Worm (Caenorhabditis elegans) whole organism, mixed stage, embryonic: Measurements from ENCODE around the gene nep-6.
"Not testable (repeated sequence)": the region's sequence is repeated elsewhere in the genome, so short reads cannot be mapped to it uniquely, and the experiment has no call there.

ENCODE experiments used
- bed-3 ChIP-seq: fragments of 200-800 bp; sonication (Bioruptor generic); optimal IDR thresholded peaks from 3 replicates; lab custom pipeline; 2018; ENCODE audit warnings: mild to moderate bottlenecking, missing genetic modification characterization, moderate library complexity, missing compliant biosample characterization
- blmp-1 ChIP-seq: fragments of 150-350 bp; optimal IDR thresholded peaks from 2 replicates; lab custom pipeline; 2014; ENCODE audit warnings: missing biosample characterization, missing genetic modification characterization
- ceh-39 ChIP-seq: fragments of 150-350 bp; optimal IDR thresholded peaks from 2 replicates; lab custom pipeline; 2014; ENCODE audit warnings: missing biosample characterization, missing genetic modification characterization
- ceh-43 ChIP-seq: fragments of 200-800 bp; sonication (Bioruptor generic); optimal IDR thresholded peaks from 2 replicates; lab custom pipeline; 2018; ENCODE audit warnings: mild to moderate bottlenecking, missing genetic modification characterization, moderate library complexity, missing compliant biosample characterization
- ceh-83 ChIP-seq: fragments of 200-800 bp; sonication (Bioruptor generic); optimal IDR thresholded peaks from 2 replicates; lab custom pipeline; 2018; ENCODE audit warnings: mild to moderate bottlenecking, missing genetic modification characterization, missing compliant biosample characterization
- ces-1 ChIP-seq: fragments of 150-350 bp; optimal IDR thresholded peaks from 2 replicates; lab custom pipeline; 2014; ENCODE audit warnings: missing biosample characterization, missing genetic modification reagents, missing genetic modification characterization
- drap-1 ChIP-seq: fragments of 200-800 bp; sonication (Bioruptor generic); optimal IDR thresholded peaks from 3 replicates; lab custom pipeline; 2018; ENCODE audit warnings: mild to moderate bottlenecking, missing genetic modification characterization, missing compliant biosample characterization
- elt-3 ChIP-seq: fragments of 150-350 bp; optimal IDR thresholded peaks from 2 replicates; lab custom pipeline; 2014; ENCODE audit warnings: missing biosample characterization, missing genetic modification characterization
- flh-1 ChIP-seq: fragments of 200-800 bp; sonication (Bioruptor generic); optimal IDR thresholded peaks from 2 replicates; lab custom pipeline; 2018; ENCODE audit warnings: mild to moderate bottlenecking, missing genetic modification characterization, moderate library complexity, missing compliant biosample characterization
- ham-2 ChIP-seq: fragments of 200-800 bp; sonication (Bioruptor generic); optimal IDR thresholded peaks from 2 replicates; lab custom pipeline; 2018; ENCODE audit warnings: mild to moderate bottlenecking, missing genetic modification characterization, missing compliant biosample characterization
- hlh-1 ChIP-seq: fragments of 150-350 bp; optimal IDR thresholded peaks from 2 replicates; lab custom pipeline; 2014; ENCODE audit warnings: missing biosample characterization, missing genetic modification reagents, missing genetic modification characterization
- lin-13 ChIP-seq: fragments of 150-350 bp; optimal IDR thresholded peaks from 2 replicates; lab custom pipeline; 2014; ENCODE audit warnings: missing biosample characterization, missing genetic modification characterization
- lin-32 ChIP-seq: fragments of 200-800 bp; sonication (Bioruptor generic); optimal IDR thresholded peaks from 2 replicates; lab custom pipeline; 2018; ENCODE audit warnings: mild to moderate bottlenecking, missing genetic modification characterization, missing compliant biosample characterization
- lsy-2 ChIP-seq: fragments of 150-350 bp; optimal IDR thresholded peaks from 2 replicates; lab custom pipeline; 2014; ENCODE audit warnings: missing biosample characterization, missing genetic modification characterization
- mab-5 ChIP-seq: fragments of 150-350 bp; optimal IDR thresholded peaks from 2 replicates; lab custom pipeline; 2014; ENCODE audit warnings: missing biosample characterization, missing genetic modification characterization
- mls-2 ChIP-seq: sonication (generic microtip); optimal IDR thresholded peaks from 2 replicates; lab custom pipeline; 2016; ENCODE audit warnings: mild to moderate bottlenecking, missing genetic modification characterization, moderate library complexity, missing compliant biosample characterization
- nhr-12 ChIP-seq: fragments of 150-350 bp; optimal IDR thresholded peaks from 2 replicates; lab custom pipeline; 2014; ENCODE audit warnings: missing biosample characterization, missing genetic modification characterization
- nhr-2 ChIP-seq: fragments of 150-350 bp; optimal IDR thresholded peaks from 2 replicates; lab custom pipeline; 2014; ENCODE audit warnings: missing biosample characterization, missing genetic modification characterization
- nhr-28 ChIP-seq: fragments of 150-350 bp; optimal IDR thresholded peaks from 2 replicates; lab custom pipeline; 2014; ENCODE audit warnings: missing biosample characterization, missing genetic modification characterization
- nhr-76 ChIP-seq: sonication (generic microtip); optimal IDR thresholded peaks from 2 replicates; lab custom pipeline; 2017; ENCODE audit warnings: missing biosample characterization, missing genetic modification characterization
- sem-2 ChIP-seq: fragments of 200-800 bp; sonication (Bioruptor generic); optimal IDR thresholded peaks from 2 replicates; lab custom pipeline; 2018; ENCODE audit warnings: mild to moderate bottlenecking, missing genetic modification characterization, missing compliant biosample characterization
- snpc-4 ChIP-seq: fragments of 150-350 bp; optimal IDR thresholded peaks from 2 replicates; lab custom pipeline; 2014; ENCODE audit warnings: missing biosample characterization, missing genetic modification characterization
- tbx-8 ChIP-seq: fragments of 200-800 bp; sonication (Bioruptor generic); optimal IDR thresholded peaks from 2 replicates; lab custom pipeline; 2018; ENCODE audit warnings: mild to moderate bottlenecking, missing genetic modification characterization, moderate library complexity, missing compliant biosample characterization
- unc-120 ChIP-seq: sonication (generic microtip); optimal IDR thresholded peaks from 2 replicates; lab custom pipeline; 2017; ENCODE audit warnings: missing genetic modification characterization, missing compliant biosample characterization; ENCODE audit not compliant: poor library complexity, severe bottlenecking
- unc-39 ChIP-seq: fragments of 150-350 bp; optimal IDR thresholded peaks from 2 replicates; lab custom pipeline; 2014; ENCODE audit warnings: missing biosample characterization, missing genetic modification characterization
- unc-62 ChIP-seq: fragments of 150-350 bp; optimal IDR thresholded peaks from 2 replicates; lab custom pipeline; 2014; ENCODE audit warnings: missing biosample characterization, missing genetic modification reagents, missing genetic modification characterization
- zip-8 ChIP-seq: fragments of 150-350 bp; optimal IDR thresholded peaks from 2 replicates; lab custom pipeline; 2014; ENCODE audit warnings: missing biosample characterization, missing genetic modification characterization
- ztf-11 ChIP-seq: fragments of 150-350 bp; optimal IDR thresholded peaks from 2 replicates; lab custom pipeline; 2014; ENCODE audit warnings: missing biosample characterization, missing genetic modification characterization

The nep-6 gene

ce11 chrII:3446647-3447046, 30.0 kb downstream of the nep-6 start, which contains the start of the genes C16C8.20 and gldi-6:
C16C8.20 (plus strand) TSS chrII:3446947.
gldi-6 (plus strand) TSS chrII:3446947.
- TF ChIP-seq nhr-28 (no peak), ceh-83 (GFP tag; lab: Kevin White, UChicago) (no peak), blmp-1 (tag; lab: Kevin White, UChicago) (no peak), nhr-12 (tag; lab: Kevin White, UChicago) (no peak), sem-2 (GFP tag; lab: Kevin White, UChicago) (no peak), unc-39 (no peak), bed-3 (GFP tag; lab: Kevin White, UChicago) (no peak), ztf-11 (tag; lab: Kevin White, UChicago) (no peak), ceh-43 (no peak), hlh-1 (tag; lab: Kevin White, UChicago) (no peak), mab-5 (tag; lab: Kevin White, UChicago) (no peak), unc-120 (tag; lab: Kevin White, UChicago) (no peak), elt-3 (tag; lab: Kevin White, UChicago) (no peak), nhr-76 (tag; lab: Kevin White, UChicago) (no peak), flh-1 (GFP tag; lab: Kevin White, UChicago) (no peak)
- TF ChIP-seq, all 35 proteins: peak for 0

- TF ChIP-seq ceh-39 (no peak), ceh-43 (no peak), blmp-1 (tag; lab: Kevin White, UChicago) (no peak), tbx-8 (GFP tag; lab: Kevin White, UChicago) (no peak), snpc-4 (no peak), elt-3 (tag; lab: Kevin White, UChicago) (no peak), lin-13 (no peak)
Observed at ce11 chrII:3447906-3448305, 31.3 kb downstream of the nep-6 start, which contains the start of gene C16C8.21. C16C8.21 (plus strand) TSS chrII:3448206.

- TF ChIP-seq lsy-2 (tag; lab: Kevin White, UChicago) (no peak), nhr-76 (tag; lab: Kevin White, UChicago) (no peak), blmp-1 (tag; lab: Kevin White, UChicago) (no peak), ceh-83 (GFP tag; lab: Kevin White, UChicago) (no peak), nhr-2 (tag; lab: Kevin White, UChicago) (no peak), zip-8 (tag; lab: Kevin White, UChicago) (no peak)
Observed at ce11 chrII:3448776-3449280, 32.2 kb downstream of the nep-6 start, which contains the start of gene C16C8.25. C16C8.25 (plus strand) TSS chrII:3449230.

ce11 chrII:3449514-3449913, 32.9 kb downstream of the nep-6 start, which contains the start of gene C16C8.14:
C16C8.14 (plus strand) TSS chrII:3449814.
- not testable (repeated sequence) for TF ChIP-seq flh-1 (GFP tag; lab: Kevin White, UChicago); drap-1 (GFP tag; lab: Kevin White, UChicago); elt-3 (tag; lab: Kevin White, UChicago)

- TF ChIP-seq unc-39 (no peak), zip-8 (tag; lab: Kevin White, UChicago) (no peak), lin-32 (GFP tag; lab: Kevin White, UChicago) (no peak), unc-120 (tag; lab: Kevin White, UChicago) (no peak), bed-3 (GFP tag; lab: Kevin White, UChicago) (no peak), ceh-83 (GFP tag; lab: Kevin White, UChicago) (no peak), ham-2 (no peak), lsy-2 (tag; lab: Kevin White, UChicago) (no peak), drap-1 (GFP tag; lab: Kevin White, UChicago) (no peak), blmp-1 (tag; lab: Kevin White, UChicago) (no peak), mab-5 (tag; lab: Kevin White, UChicago) (no peak), ces-1 (GFP tag; lab: Kevin White, UChicago) (no peak), ztf-11 (tag; lab: Kevin White, UChicago) (no peak), hlh-1 (tag; lab: Kevin White, UChicago) (no peak), ceh-43 (no peak), nhr-76 (tag; lab: Kevin White, UChicago) (no peak), unc-62 (no peak), mls-2 (no peak)
- TF ChIP-seq, all 35 proteins: peak for 0
Observed at ce11 chrII:3452421-3452820, 35.8 kb downstream of the nep-6 start, which contains the start of gene C16C8.12. C16C8.12 (plus strand) TSS chrII:3452721.

ce11 chrII:3453521-3453920, 36.9 kb downstream of the nep-6 start, which contains the start of gene C16C8.11:
C16C8.11 (plus strand) TSS chrII:3453708.
- TF ChIP-seq nhr-2 (tag; lab: Kevin White, UChicago) (no peak), unc-39 (no peak), drap-1 (GFP tag; lab: Kevin White, UChicago) (no peak), nhr-28 (no peak), elt-3 (tag; lab: Kevin White, UChicago) (no peak)
